Worm (Caenorhabditis elegans) whole organism, late embryonic: ENCODE results near the gene srw-36.

Experiments
- C08G9.2 ChIP-seq: sonication (generic microtip); optimal IDR thresholded peaks from 2 replicates; lab custom pipeline; 2016; ENCODE audit warnings: mild to moderate bottlenecking, missing genetic modification characterization, moderate library complexity, missing compliant biosample characterization
- F13H6.1 ChIP-seq: sonication (generic microtip); optimal IDR thresholded peaks from 2 replicates; lab custom pipeline; 2016; ENCODE audit warnings: missing genetic modification characterization, missing compliant biosample characterization
- K02D7.2 ChIP-seq: sonication (generic microtip); optimal IDR thresholded peaks from 2 replicates; lab custom pipeline; 2017; ENCODE audit warnings: mild to moderate bottlenecking, missing genetic modification characterization, missing compliant biosample characterization
- T23F11.4 ChIP-seq: fragments of 200-800 bp; sonication (Bioruptor generic); optimal IDR thresholded peaks from 2 replicates; lab custom pipeline; 2018; ENCODE audit warnings: mild to moderate bottlenecking, missing genetic modification characterization, missing compliant biosample characterization
- ama-1 ChIP-seq: fragments of 150-350 bp; optimal IDR thresholded peaks from 2 replicates; lab custom pipeline; 2014
- ceh-18 ChIP-seq: sonication (generic microtip); optimal IDR thresholded peaks from 2 replicates; lab custom pipeline; 2016; ENCODE audit warnings: missing genetic modification characterization, missing compliant biosample characterization
- ceh-22 ChIP-seq: sonication (generic microtip); optimal IDR thresholded peaks from 2 replicates; lab custom pipeline; 2017; ENCODE audit warnings: missing biosample characterization, missing genetic modification characterization
- ceh-24 ChIP-seq: sonication (generic microtip); optimal IDR thresholded peaks from 2 replicates; lab custom pipeline; 2016; ENCODE audit warnings: mild to moderate bottlenecking, missing genetic modification characterization, missing compliant biosample characterization
- ceh-45 ChIP-seq: fragments of 200-800 bp; sonication (Bioruptor generic); IDR thresholded peaks from 2 replicates; pipeline ENCODE4 v1.3.6; 2022; ENCODE audit warnings: missing genetic modification reagents, missing genetic modification characterization, missing compliant biosample characterization
- ceh-48 ChIP-seq: sonication (generic microtip); optimal IDR thresholded peaks from 2 replicates; lab custom pipeline; 2016; ENCODE audit warnings: missing genetic modification characterization, inconsistent platforms, missing compliant biosample characterization
- ceh-6 ChIP-seq: fragments of 200-800 bp; sonication (Bioruptor generic); optimal IDR thresholded peaks from 2 replicates; lab custom pipeline; 2018; ENCODE audit warnings: mild to moderate bottlenecking, missing genetic modification characterization, missing compliant biosample characterization
- ceh-9 ChIP-seq: sonication (generic microtip); optimal IDR thresholded peaks from 2 replicates; lab custom pipeline; 2016; ENCODE audit warnings: mild to moderate bottlenecking, missing genetic modification characterization, inconsistent platforms, missing compliant biosample characterization
- che-1 ChIP-seq: sonication (generic microtip); optimal IDR thresholded peaks from 2 replicates; lab custom pipeline; 2016; ENCODE audit warnings: mild to moderate bottlenecking, missing genetic modification characterization, missing compliant biosample characterization
- dmd-4 ChIP-seq: sonication (generic microtip); optimal IDR thresholded peaks from 2 replicates; lab custom pipeline; 2016; ENCODE audit warnings: borderline replicate concordance, missing genetic modification characterization, missing compliant biosample characterization
- dve-1 ChIP-seq: sonication (generic microtip); optimal IDR thresholded peaks from 2 replicates; lab custom pipeline; 2017; ENCODE audit warnings: antibody characterized with exemption, mild to moderate bottlenecking, missing genetic modification characterization, missing compliant biosample characterization
- elt-4 ChIP-seq: sonication (generic microtip); optimal IDR thresholded peaks from 2 replicates; lab custom pipeline; 2016; ENCODE audit warnings: missing genetic modification characterization, missing compliant biosample characterization
- ets-4 ChIP-seq: sonication (generic microtip); optimal IDR thresholded peaks from 2 replicates; lab custom pipeline; 2016; ENCODE audit warnings: missing genetic modification characterization, missing compliant biosample characterization
- eyg-1 ChIP-seq: sonication (generic microtip); optimal IDR thresholded peaks from 2 replicates; lab custom pipeline; 2016; ENCODE audit warnings: missing genotype, missing genetic modification characterization, missing compliant biosample characterization
- gmeb-2 ChIP-seq: sonication (generic microtip); optimal IDR thresholded peaks from 2 replicates; lab custom pipeline; 2016; ENCODE audit warnings: missing genetic modification characterization, inconsistent platforms, missing compliant biosample characterization
- hlh-13 ChIP-seq: fragments of 200-800 bp; sonication (Bioruptor generic); optimal IDR thresholded peaks from 2 replicates; lab custom pipeline; 2018; ENCODE audit warnings: mild to moderate bottlenecking, missing genetic modification characterization, missing compliant biosample characterization
- hlh-15 ChIP-seq: sonication (generic microtip); optimal IDR thresholded peaks from 2 replicates; lab custom pipeline; 2016; ENCODE audit warnings: missing genetic modification characterization, missing compliant biosample characterization
- hlh-6 ChIP-seq: sonication (generic microtip); optimal IDR thresholded peaks from 2 replicates; lab custom pipeline; 2016; ENCODE audit warnings: missing genotype, missing genetic modification characterization, missing compliant biosample characterization
- hlh-8 ChIP-seq: sonication (generic microtip); optimal IDR thresholded peaks from 2 replicates; lab custom pipeline; 2016; ENCODE audit warnings: missing genotype, missing genetic modification characterization, missing compliant biosample characterization
- lim-6 ChIP-seq: sonication (generic microtip); optimal IDR thresholded peaks from 2 replicates; lab custom pipeline; 2016; ENCODE audit warnings: missing genetic modification characterization, missing compliant biosample characterization
- mec-3 ChIP-seq: sonication (generic microtip); optimal IDR thresholded peaks from 2 replicates; lab custom pipeline; 2016; ENCODE audit warnings: borderline replicate concordance, missing genetic modification characterization, missing compliant biosample characterization
- npax-4 ChIP-seq: sonication (generic microtip); optimal IDR thresholded peaks from 2 replicates; lab custom pipeline; 2016; ENCODE audit warnings: missing genetic modification characterization, missing compliant biosample characterization
- pat-9 ChIP-seq: fragments of 200-800 bp; sonication (Bioruptor generic); optimal IDR thresholded peaks from 2 replicates; lab custom pipeline; 2018; ENCODE audit warnings: mild to moderate bottlenecking, missing genetic modification characterization, moderate library complexity, missing compliant biosample characterization
- pqm-1 ChIP-seq: sonication (generic microtip); optimal IDR thresholded peaks from 2 replicates; lab custom pipeline; 2016; ENCODE audit warnings: missing genetic modification characterization, missing compliant biosample characterization
- pros-1 ChIP-seq: fragments of 150-350 bp; optimal IDR thresholded peaks from 2 replicates; lab custom pipeline; 2014; ENCODE audit warnings: missing biosample characterization, missing genetic modification reagents, missing genetic modification characterization
- ref-2 ChIP-seq: sonication (generic microtip); optimal IDR thresholded peaks from 2 replicates; lab custom pipeline; 2016; ENCODE audit warnings: missing genetic modification characterization, missing compliant biosample characterization
- sdc-2 ChIP-seq: sonication (generic microtip); optimal IDR thresholded peaks from 2 replicates; lab custom pipeline; 2016; ENCODE audit warnings: missing genotype, missing genetic modification characterization, missing compliant biosample characterization
- sox-4 ChIP-seq: sonication (generic microtip); optimal IDR thresholded peaks from 2 replicates; lab custom pipeline; 2017; ENCODE audit warnings: mild to moderate bottlenecking, missing genetic modification characterization, inconsistent platforms, missing compliant biosample characterization
- syd-9 ChIP-seq: sonication (generic microtip); optimal IDR thresholded peaks from 2 replicates; lab custom pipeline; 2016; ENCODE audit warnings: mild to moderate bottlenecking, missing genetic modification characterization, moderate library complexity, missing compliant biosample characterization
- tbx-2 ChIP-seq: sonication (generic microtip); optimal IDR thresholded peaks from 2 replicates; lab custom pipeline; 2016; ENCODE audit warnings: missing genetic modification characterization, missing compliant biosample characterization
- tbx-7 ChIP-seq: sonication (generic microtip); optimal IDR thresholded peaks from 2 replicates; lab custom pipeline; 2016; ENCODE audit warnings: missing genotype, missing genetic modification characterization, missing compliant biosample characterization
- ttx-3 ChIP-seq: sonication (generic microtip); optimal IDR thresholded peaks from 2 replicates; lab custom pipeline; 2016; ENCODE audit warnings: missing genetic modification reagents, missing genetic modification characterization, missing compliant biosample characterization
- unc-3 ChIP-seq, 2 experiments: fragments of 200-800 bp in 1 of 2; sonication (Bioruptor generic) in 1 of 2; sonication (generic microtip) in 1 of 2; conservative IDR thresholded peaks in 1 of 2; optimal IDR thresholded peaks in 1 of 2; 2 replicates each; pipeline versions ENCODE4 v1.3.6 to Lab custom; 2016 to 2022; ENCODE audit warnings: missing compliant biosample characterization in 2 of 2, missing genetic modification characterization in 2 of 2, missing genetic modification reagents in 1 of 2
- unc-42 ChIP-seq: sonication (generic microtip); optimal IDR thresholded peaks from 2 replicates; lab custom pipeline; 2016; ENCODE audit warnings: missing genotype, missing genetic modification characterization, missing compliant biosample characterization
- unc-55 ChIP-seq: sonication (generic microtip); optimal IDR thresholded peaks from 2 replicates; lab custom pipeline; 2017; ENCODE audit warnings: missing biosample characterization, missing genetic modification reagents, missing genetic modification characterization
- unc-86 ChIP-seq: sonication (generic microtip); optimal IDR thresholded peaks from 2 replicates; lab custom pipeline; 2016; ENCODE audit warnings: missing genetic modification characterization, missing compliant biosample characterization
- zip-5 ChIP-seq: sonication (generic microtip); optimal IDR thresholded peaks from 2 replicates; lab custom pipeline; 2016; ENCODE audit warnings: missing genetic modification characterization, missing compliant biosample characterization
- ztf-16 ChIP-seq: sonication (generic microtip); optimal IDR thresholded peaks from 2 replicates; lab custom pipeline; 2017; ENCODE audit warnings: missing genetic modification characterization, missing compliant biosample characterization

The srw-36 gene

DNA sequence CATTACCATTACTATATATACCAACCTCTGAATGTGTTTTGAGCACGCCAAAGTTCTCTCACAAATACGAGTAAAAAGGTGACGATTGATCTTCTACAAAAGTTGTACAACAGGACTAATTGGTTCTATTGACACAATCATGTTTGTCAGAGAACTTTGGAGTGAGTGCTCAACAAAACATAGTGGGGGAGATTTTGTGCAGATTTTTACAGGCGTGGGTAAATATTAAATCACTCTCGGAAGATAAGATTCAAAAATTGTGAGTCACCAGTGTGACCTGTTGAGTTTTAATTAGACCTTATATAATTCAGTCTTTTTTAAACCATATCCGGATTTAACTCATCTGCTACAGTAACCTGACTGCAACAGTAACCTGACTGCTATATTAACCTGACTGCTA lies 10.8 kb upstream of the srw-36 start, which contains the start of gene F14F8.8 (continued):
- TF ChIP-seq ceh-45 (GFP tag; lab: Robert Waterston, UW), result no peak

DNA sequence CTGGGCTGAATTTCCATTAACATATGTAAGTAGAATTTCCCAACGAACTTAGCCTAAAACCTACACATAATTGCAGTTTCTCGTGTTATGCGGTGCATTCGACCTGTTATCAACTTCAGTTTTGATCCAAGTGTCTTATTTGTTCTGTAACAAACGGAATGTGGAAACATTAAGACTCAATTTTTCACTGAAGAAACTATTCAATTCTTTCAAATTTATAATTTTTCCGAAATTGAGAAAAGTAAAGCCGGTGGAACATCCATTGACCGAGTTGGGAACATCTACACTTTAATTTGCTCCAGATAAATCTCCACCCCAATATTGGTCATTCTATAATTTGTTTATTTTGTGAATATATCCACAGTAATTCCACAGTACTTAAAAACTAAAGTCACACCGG lies 8.6 kb upstream of the srw-36 start:
- TF ChIP-seq C08G9.2 (no peak), hlh-13 (no peak), ceh-6 (GFP tag; lab: Kevin White, UChicago) (no peak), T23F11.4 (GFP tag; lab: Kevin White, UChicago) (no peak), lim-6 (tag; lab: Kevin White, UChicago) (no peak), ceh-18 (tag; lab: Kevin White, UChicago) (no peak), ceh-24 (tag; lab: Kevin White, UChicago) (no peak), dmd-4 (tag; lab: Kevin White, UChicago) (no peak), F13H6.1 (no peak), pros-1 (tag; lab: Kevin White, UChicago) (no peak), npax-4 (tag; lab: Kevin White, UChicago) (no peak), hlh-6 (tag; lab: Kevin White, UChicago) (no peak), ceh-22 (tag; lab: Kevin White, UChicago) (no peak), pat-9 (no peak), hlh-15 (tag; lab: Kevin White, UChicago) (no peak), ama-1 (no peak), hlh-8 (tag; lab: Kevin White, UChicago) (no peak)
- TF ChIP-seq, all 69 proteins: peak for 0

DNA sequence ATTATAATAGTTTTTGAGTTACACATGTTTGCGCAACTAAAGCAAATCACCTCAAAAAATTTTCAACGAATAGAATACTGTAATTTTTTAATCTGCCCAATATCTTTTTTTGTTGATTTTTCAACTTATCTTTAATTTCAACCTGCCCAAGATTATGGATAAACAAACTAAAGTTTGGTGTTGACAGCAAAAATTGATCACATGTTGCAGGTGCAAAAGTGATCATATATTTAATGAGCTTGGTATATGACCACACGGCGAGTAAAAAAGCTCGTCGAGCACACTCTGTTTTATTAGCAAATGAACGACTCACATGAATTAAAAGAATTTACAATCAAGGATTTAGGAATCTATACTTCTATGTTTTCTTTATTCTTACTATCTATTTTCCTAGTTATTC lies 7.4 kb upstream of the srw-36 start, which contains the start of gene srz-1:
TSS of gene srz-1 (plus strand) at position 301 of the 400 bp plus-strand sequence.
- no peak for TF ChIP-seq C08G9.2
- no peak for TF ChIP-seq mec-3 (tag; lab: Kevin White, UChicago)
- no peak for TF ChIP-seq ceh-48
- TF ChIP-seq unc-42, result no peak
- TF ChIP-seq K02D7.2 (tag; lab: Kevin White, UChicago), result no peak
- TF ChIP-seq ceh-18 (tag; lab: Kevin White, UChicago), result no peak

DNA sequence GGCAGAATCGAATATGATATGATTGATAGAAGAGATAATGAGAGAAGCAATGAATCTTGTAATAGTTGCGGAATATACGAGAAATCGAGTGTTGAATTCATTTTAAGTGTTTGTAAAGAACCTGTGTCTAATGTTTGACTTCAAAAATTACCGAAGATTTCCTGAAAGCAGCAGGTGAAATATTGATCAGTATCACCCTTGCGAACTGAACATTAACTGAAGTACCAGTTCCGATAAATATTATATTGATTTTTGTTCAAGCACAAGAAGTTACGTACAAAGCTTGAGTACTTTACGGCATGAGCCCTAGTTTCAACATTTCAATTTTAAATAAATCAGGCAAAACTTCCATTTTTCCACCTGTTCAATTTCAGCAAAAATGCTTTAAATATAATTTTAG lies 3.7 kb upstream of the srw-36 start, which contains the start of gene srz-103:
TSS of gene srz-103 (minus strand) at position 101 of the 400 bp plus-strand sequence.
- TF ChIP-seq dve-1 (tag; lab: Kevin White, UChicago) (no peak), ama-1 (no peak), ceh-48 (no peak), zip-5 (no peak), unc-55 (GFP tag; lab: Kevin White, UChicago) (no peak), tbx-7 (tag; lab: Kevin White, UChicago) (no peak), hlh-6 (tag; lab: Kevin White, UChicago) (no peak), sdc-2 (tag; lab: Kevin White, UChicago) (no peak), sox-4 (no peak), pros-1 (tag; lab: Kevin White, UChicago) (no peak), ceh-6 (GFP tag; lab: Kevin White, UChicago) (no peak), ref-2 (tag; lab: Kevin White, UChicago) (no peak)

DNA sequence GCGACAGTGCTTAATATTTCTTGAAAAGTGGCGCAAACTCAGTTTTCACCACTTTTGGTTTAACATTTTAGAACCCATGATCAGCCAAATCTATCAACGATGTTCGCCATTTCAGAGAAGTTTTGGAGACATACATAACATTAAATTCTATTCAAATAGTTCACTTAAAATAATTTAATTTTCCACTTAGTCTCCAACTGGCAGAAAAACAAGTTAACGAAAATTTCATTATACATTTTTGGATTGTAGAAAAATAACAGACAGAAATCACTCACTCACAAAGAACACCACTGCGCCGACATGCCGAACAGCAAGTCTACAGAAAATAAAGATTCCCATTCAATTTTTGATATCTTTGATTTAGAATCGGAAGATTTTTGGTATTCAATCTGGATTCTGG lies 3.0 kb upstream of the srw-36 start, which contains the start of gene srw-44:
TSS of gene srw-44 (plus strand) at position 301 of the 400 bp plus-strand sequence.
- TF ChIP-seq ceh-9 (tag; lab: Kevin White, UChicago) (no peak), ttx-3 (tag; lab: Kevin White, UChicago) (no peak), ets-4 (tag; lab: Kevin White, UChicago) (no peak), ceh-22 (tag; lab: Kevin White, UChicago) (no peak), tbx-7 (tag; lab: Kevin White, UChicago) (no peak), che-1 (tag; lab: Kevin White, UChicago) (no peak), hlh-6 (tag; lab: Kevin White, UChicago) (no peak), syd-9 (tag; lab: Kevin White, UChicago) (no peak), hlh-15 (tag; lab: Kevin White, UChicago) (no peak), elt-4 (tag; lab: Kevin White, UChicago) (no peak), tbx-2 (tag; lab: Kevin White, UChicago) (no peak), ztf-16 (tag; lab: Kevin White, UChicago) (no peak), dmd-4 (tag; lab: Kevin White, UChicago) (no peak), eyg-1 (no peak), pqm-1 (tag; lab: Kevin White, UChicago) (no peak), unc-86 (tag; lab: Kevin White, UChicago) (no peak), gmeb-2 (tag; lab: Kevin White, UChicago) (no peak), unc-3 (GFP tag; conservative IDR thresholded peaks at IDR 0.05; lab: Robert Waterston, UW) (no peak), unc-3 (tag; optimal IDR thresholded peaks at IDR 0.05; lab: Kevin White, UChicago) (no peak)
